Fruit fly (Drosophila melanogaster) whole organism, wandering third instar larva: Measurements from ENCODE around the gene Rox8.
A peak's percentile ranks its signal among the peaks of the same experiment; 100 is the strongest.

Experiments
- Abd-B ChIP-seq: fragments of >200 bp; optimal IDR thresholded peaks from 2 replicates; lab custom pipeline; 2017; ENCODE audit warnings: missing biosample characterization, missing genetic modification characterization
- CG32264 ChIP-seq: fragments of 200-800 bp; sonication (Bioruptor generic); optimal IDR thresholded peaks from 2 replicates; lab custom pipeline; 2016; ENCODE audit warnings: missing biosample characterization, missing genetic modification characterization
- CG9705 ChIP-seq: fragments of 200-800 bp; sonication (Bioruptor generic); optimal IDR thresholded peaks from 2 replicates; lab custom pipeline; 2018; ENCODE audit warnings: missing biosample characterization, mild to moderate bottlenecking, missing genetic modification characterization
- CrebA ChIP-seq: fragments of 200-800 bp; sonication (Bioruptor generic); optimal IDR thresholded peaks from 2 replicates; lab custom pipeline; 2016; ENCODE audit warnings: missing biosample characterization, mild to moderate bottlenecking, missing genetic modification characterization, borderline replicate concordance
- Dfd ChIP-seq: fragments of >200 bp; optimal IDR thresholded peaks from 2 replicates; lab custom pipeline; 2017; ENCODE audit warnings: missing biosample characterization, missing genetic modification characterization
- Dif ChIP-seq: fragments of 200-275, 200-300 bp; sonication (Bioruptor generic); optimal IDR thresholded peaks from 2 replicates; lab custom pipeline; 2018; ENCODE audit warnings: missing biosample characterization, missing genetic modification characterization; ENCODE audit not compliant: partially characterized antibody
- GATAd ChIP-seq: sonication (Bioruptor generic); optimal IDR thresholded peaks from 2 replicates; lab custom pipeline; 2016; ENCODE audit warnings: missing biosample characterization, missing genetic modification characterization
- HLH106 ChIP-seq: fragments of 200-800 bp; optimal IDR thresholded peaks from 3 replicates; lab custom pipeline; 2019; ENCODE audit warnings: missing biosample characterization, mild to moderate bottlenecking, missing genetic modification characterization, moderate library complexity
- Hnf4 ChIP-seq: fragments of 200-800 bp; sonication (Bioruptor generic); optimal IDR thresholded peaks from 2 replicates; lab custom pipeline; 2016; ENCODE audit warnings: missing biosample characterization, mild to moderate bottlenecking, missing genetic modification characterization
- Hr78 ChIP-seq: fragments of >200 bp; optimal IDR thresholded peaks from 2 replicates; lab custom pipeline; 2017; ENCODE audit warnings: missing biosample characterization, missing genetic modification characterization
- Hr83 ChIP-seq: fragments of 200-300 bp; sonication (Bioruptor generic); optimal IDR thresholded peaks from 2 replicates; lab custom pipeline; 2016; ENCODE audit warnings: missing biosample characterization, mild to moderate bottlenecking, missing genetic modification characterization, moderate library complexity; ENCODE audit not compliant: poor library complexity, severe bottlenecking
- Jra ChIP-seq: sonication (Bioruptor generic); optimal IDR thresholded peaks from 2 replicates; lab custom pipeline; 2016; ENCODE audit warnings: missing biosample characterization, missing genetic modification characterization
- Mio ChIP-seq: sonication (Bioruptor generic); optimal IDR thresholded peaks from 2 replicates; lab custom pipeline; 2016; ENCODE audit warnings: missing biosample characterization, missing genetic modification characterization
- Myc ChIP-seq: fragments of >200 bp; optimal IDR thresholded peaks from 2 replicates; lab custom pipeline; 2017
- N ChIP-seq: fragments of >200 bp; optimal IDR thresholded peaks from 2 replicates; lab custom pipeline; 2018; ENCODE audit warnings: missing biosample characterization, missing external identifiers, missing genetic modification characterization
- OdsH ChIP-seq: fragments of 200-800 bp; sonication (Bioruptor generic); optimal IDR thresholded peaks from 2 replicates; lab custom pipeline; 2016; ENCODE audit warnings: missing biosample characterization, mild to moderate bottlenecking, missing genetic modification characterization
- Rel ChIP-seq, 2 experiments: fragments of 200-800 bp; sonication (Bioruptor generic) in 1 of 2; optimal IDR thresholded peaks; 2 replicates in 1 of 2; 3 replicates in 1 of 2; lab custom pipeline; 2016 to 2019; ENCODE audit warnings: mild to moderate bottlenecking in 2 of 2, missing biosample characterization in 2 of 2, missing genetic modification characterization in 2 of 2, moderate library complexity in 1 of 2
- Sp1 ChIP-seq: fragments of 200-800 bp; sonication (Bioruptor generic); optimal IDR thresholded peaks from 3 replicates; lab custom pipeline; 2019; ENCODE audit warnings: missing biosample characterization, mild to moderate bottlenecking, missing genetic modification characterization, moderate library complexity
- Vsx2 ChIP-seq: fragments of 200-300, 225-300 bp; sonication (Bioruptor generic); optimal IDR thresholded peaks from 2 replicates; lab custom pipeline; 2018; ENCODE audit warnings: missing biosample characterization, missing genetic modification characterization; ENCODE audit not compliant: partially characterized antibody
- br ChIP-seq: fragments of 200-800 bp; sonication (Bioruptor generic); optimal IDR thresholded peaks from 2 replicates; lab custom pipeline; 2016; ENCODE audit warnings: missing biosample characterization, missing genetic modification characterization
- brk ChIP-seq: fragments of 200-800 bp; sonication (Bioruptor generic); optimal IDR thresholded peaks from 2 replicates; lab custom pipeline; 2016; ENCODE audit warnings: missing biosample characterization, mild to moderate bottlenecking, missing genetic modification characterization
- dl ChIP-seq, 2 experiments: fragments of 175-275, 200-275 bp in 1 of 2; fragments of 200-275 bp in 1 of 2; sonication (Bioruptor generic); optimal IDR thresholded peaks; lab custom pipeline; 2018; ENCODE audit warnings: mild to moderate bottlenecking in 2 of 2, missing biosample characterization in 2 of 2, missing genetic modification characterization in 2 of 2, moderate library complexity in 2 of 2; ENCODE audit not compliant: partially characterized antibody in 2 of 2, insufficient read depth in 1 of 2
- dmrt93B ChIP-seq: fragments of 200-800 bp; sonication (Bioruptor generic); optimal IDR thresholded peaks from 2 replicates; lab custom pipeline; 2018; ENCODE audit warnings: missing biosample characterization, mild to moderate bottlenecking, missing genetic modification characterization
- dsf ChIP-seq: sonication (Bioruptor generic); optimal IDR thresholded peaks from 2 replicates; lab custom pipeline; 2016; ENCODE audit warnings: missing biosample characterization, missing genetic modification characterization, borderline replicate concordance
- ey ChIP-seq: fragments of 200-800 bp; sonication (Bioruptor generic); optimal IDR thresholded peaks from 2 replicates; lab custom pipeline; 2016; ENCODE audit warnings: missing biosample characterization, missing genetic modification characterization
- foxo ChIP-seq, 2 experiments: fragments of 200-800 bp; sonication (Bioruptor generic); optimal IDR thresholded peaks; 2 replicates in 1 of 2; 3 replicates in 1 of 2; lab custom pipeline; 2016 to 2017; ENCODE audit warnings: missing biosample characterization in 2 of 2, missing genetic modification characterization in 2 of 2
- fru ChIP-seq: fragments of 200-800 bp; sonication (Bioruptor generic); optimal IDR thresholded peaks from 3 replicates; lab custom pipeline; 2016; ENCODE audit warnings: missing biosample characterization, mild to moderate bottlenecking, missing genetic modification characterization
- h ChIP-seq: fragments of 200-800 bp; sonication (Bioruptor generic); optimal IDR thresholded peaks from 3 replicates; lab custom pipeline; 2016; ENCODE audit warnings: missing biosample characterization, mild to moderate bottlenecking, missing genetic modification characterization
- jim ChIP-seq: fragments of 175-275, 200-325 bp; sonication (Bioruptor generic); optimal IDR thresholded peaks from 2 replicates; lab custom pipeline; 2016; ENCODE audit warnings: missing biosample characterization, mild to moderate bottlenecking, missing genetic modification characterization
- lola ChIP-seq: fragments of >200 bp; optimal IDR thresholded peaks from 2 replicates; lab custom pipeline; 2017; ENCODE audit warnings: missing biosample characterization, missing genetic modification characterization
- pan ChIP-seq: fragments of >200 bp; optimal IDR thresholded peaks from 2 replicates; lab custom pipeline; 2017
- psq ChIP-seq: fragments of 200-800 bp; sonication (Bioruptor generic); optimal IDR thresholded peaks from 3 replicates; lab custom pipeline; 2017; ENCODE audit warnings: missing biosample characterization, mild to moderate bottlenecking, missing genetic modification characterization, moderate library complexity
- rgr ChIP-seq: fragments of 200-800 bp; sonication (Bioruptor generic); optimal IDR thresholded peaks from 3 replicates; lab custom pipeline; 2016; ENCODE audit warnings: missing biosample characterization, mild to moderate bottlenecking, missing genetic modification characterization
- sage ChIP-seq: fragments of 200-800 bp; sonication (Bioruptor generic); optimal IDR thresholded peaks from 2 replicates; lab custom pipeline; 2016; ENCODE audit warnings: missing biosample characterization, mild to moderate bottlenecking, missing genetic modification characterization
- sv ChIP-seq: fragments of 200-800 bp; sonication (Bioruptor generic); optimal IDR thresholded peaks from 3 replicates; lab custom pipeline; 2016; ENCODE audit warnings: missing biosample characterization, missing genetic modification characterization
- tai ChIP-seq: sonication (Bioruptor generic); optimal IDR thresholded peaks from 2 replicates; lab custom pipeline; 2016; ENCODE audit warnings: missing biosample characterization, missing genetic modification characterization
- usp ChIP-seq: fragments of >200 bp; optimal IDR thresholded peaks from 2 replicates; lab custom pipeline; 2017; ENCODE audit warnings: missing biosample characterization, missing genetic modification characterization
- woc ChIP-seq: sonication (Bioruptor generic); optimal IDR thresholded peaks from 2 replicates; lab custom pipeline; 2016; ENCODE audit warnings: missing biosample characterization, mild to moderate bottlenecking, missing genetic modification characterization

Gene Rox8

dm6 chr3R:24027222-24027621 lies 20.8 kb downstream of the Rox8 start:
- TF ChIP-seq pan (lab: Kevin White, UChicago) (no peak), br (GFP tag; lab: Kevin White, UChicago) (no peak), Rel (GFP tag; optimal IDR thresholded peaks at IDR 0.05; lab: Kevin White, UChicago) (no peak), Rel (tag; optimal IDR thresholded peaks at IDR 0.05; lab: Kevin White, UChicago) (peak; percentile 11), CG9705 (no peak), brk (no peak)

dm6 chr3R:24026503-24026902 lies 21.6 kb downstream of the Rox8 start:
- TF ChIP-seq Hr78 (GFP tag; lab: Kevin White, UChicago): no peak
- TF ChIP-seq woc (GFP tag; lab: Kevin White, UChicago): no peak
- TF ChIP-seq OdsH (GFP tag; lab: Kevin White, UChicago): no peak
- no peak for TF ChIP-seq CG32264 (GFP tag; lab: Kevin White, UChicago)
- no peak for TF ChIP-seq Hnf4 (GFP tag; lab: Kevin White, UChicago)
- no peak for TF ChIP-seq ey

dm6 chr3R:24025715-24026467 lies 22.2 kb downstream of the Rox8 start:
- TF ChIP-seq Sp1 (GFP tag; lab: Kevin White, UChicago): no peak
- TF ChIP-seq dl (GFP tag; optimal IDR thresholded peaks at IDR 0.05; lab: Kevin White, UChicago; ENCODE audit: insufficient read depth in 1 of 2, partially characterized antibody in 2 of 2): no peak
- TF ChIP-seq Dif (GFP tag; lab: Kevin White, UChicago): no peak
- TF ChIP-seq Hnf4 (GFP tag; lab: Kevin White, UChicago): no peak
- TF ChIP-seq jim (GFP tag; lab: Kevin White, UChicago): no peak
- TF ChIP-seq Mio (GFP tag; lab: Kevin White, UChicago): no peak
- no peak for TF ChIP-seq dsf (GFP tag; lab: Kevin White, UChicago)
- TF ChIP-seq fru: no peak
- no peak for TF ChIP-seq Jra (GFP tag; lab: Kevin White, UChicago)
- TF ChIP-seq dmrt93B (GFP tag; lab: Kevin White, UChicago): no peak
- TF ChIP-seq ey: peak; percentile 16
- TF ChIP-seq brk: no peak
- TF ChIP-seq OdsH (GFP tag; lab: Kevin White, UChicago): peak; percentile 36
- TF ChIP-seq pan (lab: Kevin White, UChicago): no peak
- TF ChIP-seq Hr83 (GFP tag; lab: Kevin White, UChicago): no peak
- no peak for TF ChIP-seq Rel (GFP tag; optimal IDR thresholded peaks at IDR 0.05; lab: Kevin White, UChicago)
- peak; percentile 89 for TF ChIP-seq Rel (tag; optimal IDR thresholded peaks at IDR 0.05; lab: Kevin White, UChicago)
- no peak for TF ChIP-seq GATAd
- peak in 1 of 2 experiments; percentile 26 for TF ChIP-seq foxo (GFP tag; optimal IDR thresholded peaks at IDR 0.05; lab: Kevin White, UChicago)
- no peak for TF ChIP-seq HLH106
- no peak for TF ChIP-seq psq
- no peak for TF ChIP-seq CG9705
- no peak for TF ChIP-seq lola (GFP tag; lab: Kevin White, UChicago)
- no peak for TF ChIP-seq br (GFP tag; lab: Kevin White, UChicago)
- TF ChIP-seq Myc (lab: Kevin White, UChicago): no peak
- TF ChIP-seq Abd-B (GFP tag; lab: Kevin White, UChicago): no peak
- TF ChIP-seq sage (GFP tag; lab: Kevin White, UChicago): no peak
- TF ChIP-seq N (GFP tag; lab: Kevin White, UChicago): no peak
- no peak for TF ChIP-seq Vsx2
- no peak for TF ChIP-seq Dfd
- TF ChIP-seq tai (GFP tag; lab: Kevin White, UChicago): no peak
- TF ChIP-seq rgr (GFP tag; lab: Kevin White, UChicago): peak; percentile 44
- peak; percentile 27 for TF ChIP-seq sv (GFP tag; lab: Kevin White, UChicago)
- TF ChIP-seq CrebA (GFP tag; lab: Kevin White, UChicago): no peak
- TF ChIP-seq Hr78 (GFP tag; lab: Kevin White, UChicago): no peak
- no peak for TF ChIP-seq usp
- TF ChIP-seq h (GFP tag; lab: Kevin White, UChicago): peak; percentile 50
- no peak for TF ChIP-seq CG32264 (GFP tag; lab: Kevin White, UChicago)
- no peak for TF ChIP-seq woc (GFP tag; lab: Kevin White, UChicago)
